Worm (Caenorhabditis elegans): ENCODE results near the gene ppm-1.D.

Gene ppm-1.D

ce11 chrIII:2283341-2283847, 48.0 kb upstream of the ppm-1.D start:
- peak in 1 of 2 experiments; percentile 57 for TF ChIP-seq unc-62 (GFP tag; optimal IDR thresholded peaks at IDR 0.05 in 1 of 2)
- TF ChIP-seq unc-62 (tag; optimal IDR thresholded peaks at IDR 0.05): no peak
- no peak for TF ChIP-seq nhr-42 (GFP tag; IDR thresholded peaks at IDR 0.05)
- peak; percentile 95 for TF ChIP-seq ceh-28 (tag; optimal IDR thresholded peaks at IDR 0.05)

ce11 chrIII:2288261-2288660, 43.1 kb upstream of the ppm-1.D start:
- no peak for TF ChIP-seq Y75B8A.6 (GFP tag; IDR thresholded peaks at IDR 0.05)
- TF ChIP-seq ceh-20 (GFP tag; IDR thresholded peaks at IDR 0.05): no peak
- peak; percentile 96 for TF ChIP-seq aha-1 (tag)
- no peak for TF ChIP-seq php-3 (GFP tag; IDR thresholded peaks at IDR 0.05)

ce11 chrIII:2290222-2290938, 41.0 kb upstream of the ppm-1.D start:
- TF ChIP-seq F26F4.8 (GFP tag; conservative IDR thresholded peaks at IDR 0.05) (0 out of 2 replicates have a peak, but pooled peaks have one; percentile 46), lin-38 (GFP tag; IDR thresholded peaks at IDR 0.05) (peak; percentile 65)

ce11 chrIII:2291139-2291538, 40.2 kb upstream of the ppm-1.D start, which contains the start of gene fbxa-219:
TSS of gene fbxa-219 (plus strand) at chrIII:2291415.
- TF ChIP-seq madf-5 (GFP tag; IDR thresholded peaks at IDR 0.05) (no peak), nhr-28 (tag; optimal IDR thresholded peaks at IDR 0.05) (peak; percentile 35), dmd-6 (GFP tag; IDR thresholded peaks at IDR 0.05) (no peak), R02D3.7 (tag; optimal IDR thresholded peaks at IDR 0.05) (no peak), daf-12 (tag; optimal IDR thresholded peaks at IDR 0.05) (no peak), aha-1 (tag) (peak; percentile 88), attf-4 (tag; optimal IDR thresholded peaks at IDR 0.05) (no peak), D1046.2 (GFP tag; IDR thresholded peaks at IDR 0.05) (no peak), aly-2 (tag; optimal IDR thresholded peaks at IDR 0.05) (no peak), ceh-32 (tag; optimal IDR thresholded peaks at IDR 0.05; ENCODE audit: poor library complexity) (no peak), dve-1 (tag; optimal IDR thresholded peaks at IDR 0.05; ENCODE audit: insufficient read depth) (peak; percentile 16), ztf-11 (tag; optimal IDR thresholded peaks at IDR 0.05) (no peak), pqm-1 (tag; optimal IDR thresholded peaks at IDR 0.05) (peak; percentile 78), egl-43 (GFP tag; IDR thresholded peaks at IDR 0.05) (no peak), sdz-12 (GFP tag; optimal IDR thresholded peaks at IDR 0.05) (no peak), fkh-10 (GFP tag; optimal IDR thresholded peaks at IDR 0.05) (no peak), Y75B8A.6 (GFP tag; IDR thresholded peaks at IDR 0.05) (no peak), hlh-30 (tag; optimal IDR thresholded peaks at IDR 0.05; ENCODE audit: insufficient read depth) (peak; percentile 33), daf-16 (GFP tag; optimal IDR thresholded peaks at IDR 0.05) (no peak), daf-16 (tag; optimal IDR thresholded peaks at IDR 0.05) (peak; percentile 58), ctbp-1 (GFP tag; IDR thresholded peaks at IDR 0.05) (no peak)

- TF ChIP-seq pha-4 (GFP tag; IDR thresholded peaks at IDR 0.05) (no peak), pha-4 (tag; optimal IDR thresholded peaks at IDR 0.05) (peak; percentile 79), madf-5 (GFP tag; IDR thresholded peaks at IDR 0.05) (no peak), dmd-6 (GFP tag; IDR thresholded peaks at IDR 0.05) (peak; percentile 29), sdz-12 (GFP tag; optimal IDR thresholded peaks at IDR 0.05) (no peak), Y75B8A.6 (GFP tag; IDR thresholded peaks at IDR 0.05) (no peak), hlh-30 (tag; optimal IDR thresholded peaks at IDR 0.05; ENCODE audit: insufficient read depth) (peak; percentile 4), fos-1 (tag; optimal IDR thresholded peaks at IDR 0.05) (no peak), daf-16 (GFP tag; optimal IDR thresholded peaks at IDR 0.05) (no peak), daf-16 (tag; optimal IDR thresholded peaks at IDR 0.05) (peak; percentile 94), unc-130 (GFP tag; optimal IDR thresholded peaks at IDR 0.05) (no peak), nhr-48 (tag; optimal IDR thresholded peaks at IDR 0.05) (no peak), lsy-2 (tag; optimal IDR thresholded peaks at IDR 0.05) (no peak), lin-39 (tag; optimal IDR thresholded peaks at IDR 0.05) (no peak), ceh-82 (tag; optimal IDR thresholded peaks at IDR 0.05) (no peak), ztf-7 (tag; optimal IDR thresholded peaks at IDR 0.05) (no peak), dve-1 (tag; optimal IDR thresholded peaks at IDR 0.05; ENCODE audit: insufficient read depth) (peak; percentile 44), zfp-2 (tag; optimal IDR thresholded peaks at IDR 0.05) (no peak), mes-2 (tag; optimal IDR thresholded peaks at IDR 0.05; ENCODE audit: poor library complexity, severe bottlenecking) (no peak), aly-2 (tag; optimal IDR thresholded peaks at IDR 0.05) (no peak), spr-1 (tag; optimal IDR thresholded peaks at IDR 0.05) (no peak), egl-43 (GFP tag; IDR thresholded peaks at IDR 0.05) (no peak), nhr-25 (tag; optimal IDR thresholded peaks at IDR 0.05; ENCODE audit: borderline replicate concordance, insufficient read depth) (no peak)
These were observed 36.6 kb upstream of the ppm-1.D start for ce11 chrIII:2294736-2295135.
